Fruit fly (Drosophila melanogaster) whole organism, embryonic: Measurements from ENCODE around the gene PAN3.

Source experiments
- Bdp1 ChIP-seq: fragments of 200-800 bp; sonication (Bioruptor generic); optimal IDR thresholded peaks from 3 replicates; lab custom pipeline; 2016; ENCODE audit warnings: missing biosample characterization, missing genetic modification characterization
- Bgb ChIP-seq: fragments of 200-800 bp; sonication (Bioruptor generic); IDR thresholded peaks from 2 replicates; pipeline ENCODE4 v1.3.6; 2022; ENCODE audit warnings: missing biosample characterization, missing genetic modification characterization; ENCODE audit not compliant: partially characterized antibody
- CG12299 ChIP-seq: fragments of 200-800 bp; sonication (Bioruptor generic); optimal IDR thresholded peaks from 2 replicates; lab custom pipeline; 2018; ENCODE audit warnings: missing biosample characterization, mild to moderate bottlenecking, missing genetic modification characterization
- CG14050 ChIP-seq: fragments of 200-800 bp; sonication (Bioruptor generic); IDR thresholded peaks from 3 replicates; pipeline ENCODE4 v1.3.6; 2022; ENCODE audit warnings: missing biosample characterization, missing genetic modification characterization
- CG14860 ChIP-seq: fragments of 200-800 bp; sonication (Bioruptor generic); IDR thresholded peaks from 3 replicates; pipeline ENCODE4 v1.3.6; 2022; ENCODE audit warnings: missing biosample characterization, missing genetic modification characterization; ENCODE audit not compliant: partially characterized antibody
- CG14965 ChIP-seq: fragments of 200-800 bp; sonication (Bioruptor generic); optimal IDR thresholded peaks from 2 replicates; lab custom pipeline; 2016; ENCODE audit warnings: missing biosample characterization, missing genetic modification characterization, borderline replicate concordance
- CG15601 ChIP-seq: fragments of 200-800 bp; sonication (Bioruptor generic); optimal IDR thresholded peaks from 3 replicates; lab custom pipeline; 2019; ENCODE audit warnings: missing biosample characterization, mild to moderate bottlenecking, missing genetic modification characterization, moderate library complexity
- CG16813 ChIP-seq: fragments of 200-800 bp; sonication (Bioruptor generic); IDR thresholded peaks from 3 replicates; pipeline ENCODE4 v1.3.6; 2022; ENCODE audit warnings: missing biosample characterization, missing genetic modification characterization; ENCODE audit not compliant: partially characterized antibody
- CG2129 ChIP-seq: fragments of 200-800 bp; sonication (Bioruptor generic); IDR thresholded peaks from 2 replicates; pipeline ENCODE4 v1.3.6; 2022; ENCODE audit warnings: missing biosample characterization, missing genetic modification characterization; ENCODE audit not compliant: partially characterized antibody
- CG34224 ChIP-seq: fragments of 200-800 bp; sonication (Bioruptor generic); IDR thresholded peaks from 3 replicates; pipeline ENCODE4 v1.3.6; 2022; ENCODE audit warnings: missing biosample characterization, missing genetic modification characterization; ENCODE audit not compliant: partially characterized antibody
- CG4328 ChIP-seq: fragments of 200-800 bp; sonication (Bioruptor generic); optimal IDR thresholded peaks from 3 replicates; lab custom pipeline; 2017; ENCODE audit warnings: missing biosample characterization, missing genetic modification reagents, missing genetic modification characterization
- CG4424 ChIP-seq: fragments of 200-800 bp; sonication (Bioruptor generic); optimal IDR thresholded peaks from 3 replicates; lab custom pipeline; 2016; ENCODE audit warnings: missing biosample characterization, missing genetic modification characterization
- CG4707 ChIP-seq: fragments of 200-800 bp; sonication (Bioruptor generic); optimal IDR thresholded peaks from 2 replicates; lab custom pipeline; 2018; ENCODE audit warnings: missing biosample characterization, mild to moderate bottlenecking, missing genetic modification characterization, moderate library complexity
- CG6791 ChIP-seq: fragments of 200-800 bp; sonication (Bioruptor generic); IDR thresholded peaks from 3 replicates; pipeline ENCODE4 v1.3.6; 2022; ENCODE audit warnings: missing biosample characterization, missing genetic modification characterization; ENCODE audit not compliant: partially characterized antibody
- CG7963 ChIP-seq: fragments of 200-800 bp; sonication (Bioruptor generic); IDR thresholded peaks from 3 replicates; pipeline ENCODE4 v1.3.6; 2022; ENCODE audit warnings: missing biosample characterization, missing genetic modification characterization; ENCODE audit not compliant: partially characterized antibody
- CkIIα-i1 ChIP-seq: fragments of 200-800 bp; sonication (Bioruptor generic); IDR thresholded peaks from 2 replicates; pipeline ENCODE4 v1.3.6; 2022; ENCODE audit warnings: missing biosample characterization, missing genetic modification characterization
- Dll ChIP-seq: fragments of 200-800 bp; sonication (Bioruptor generic); IDR thresholded peaks from 4 replicates; pipeline ENCODE4 v1.3.6; 2022; ENCODE audit warnings: missing biosample characterization, missing genetic modification characterization; ENCODE audit not compliant: partially characterized antibody
- Nf-YA ChIP-seq: fragments of 200-800 bp; sonication (Bioruptor generic); IDR thresholded peaks from 2 replicates; pipeline ENCODE4 v1.3.6; 2022; ENCODE audit warnings: missing biosample characterization, missing genetic modification characterization
- Oaz ChIP-seq: fragments of 200-800 bp; sonication (Bioruptor generic); IDR thresholded peaks from 2 replicates; pipeline ENCODE4 v1.3.6; 2022; ENCODE audit warnings: missing biosample characterization, missing genetic modification characterization
- Opbp ChIP-seq: fragments of 200-800 bp; sonication (Bioruptor generic); IDR thresholded peaks from 3 replicates; pipeline ENCODE4 v1.3.6; 2022; ENCODE audit warnings: missing biosample characterization, missing genetic modification characterization; ENCODE audit not compliant: partially characterized antibody
- Pdp1 ChIP-seq, 2 experiments: fragments of 200-800 bp; sonication (Bioruptor generic); optimal IDR thresholded peaks; 3 replicates each; lab custom pipeline; 2016; ENCODE audit warnings: missing biosample characterization in 2 of 2, missing genetic modification characterization in 2 of 2, mild to moderate bottlenecking in 1 of 2, moderate library complexity in 1 of 2
- Ptx1 ChIP-seq: fragments of 200-800 bp; sonication (Bioruptor generic); IDR thresholded peaks from 2 replicates; pipeline ENCODE4 v1.3.6; 2022; ENCODE audit warnings: missing biosample characterization, missing genetic modification characterization
- Scr ChIP-seq: fragments of 200-800 bp; sonication (Bioruptor generic); IDR thresholded peaks from 2 replicates; pipeline ENCODE4 v1.3.6; 2022; ENCODE audit warnings: missing biosample characterization, missing genetic modification characterization; ENCODE audit not compliant: partially characterized antibody
- Six4 ChIP-seq: fragments of 200-800 bp; sonication (Bioruptor generic); optimal IDR thresholded peaks from 2 replicates; lab custom pipeline; 2016; ENCODE audit warnings: missing biosample characterization, missing genetic modification characterization
- Sox102F ChIP-seq: fragments of 200-800 bp; sonication (Bioruptor generic); optimal IDR thresholded peaks from 2 replicates; lab custom pipeline; 2018; ENCODE audit warnings: missing biosample characterization, mild to moderate bottlenecking, missing genetic modification characterization, moderate library complexity
- amos ChIP-seq: fragments of 200-800 bp; sonication (Bioruptor generic); IDR thresholded peaks from 2 replicates; pipeline ENCODE4 v1.3.6; 2022; ENCODE audit warnings: missing biosample characterization, missing genetic modification characterization; ENCODE audit not compliant: partially characterized antibody
- ato ChIP-seq: fragments of 200-800 bp; sonication (Bioruptor generic); IDR thresholded peaks from 2 replicates; pipeline ENCODE4 v1.3.6; 2022; ENCODE audit warnings: missing biosample characterization, missing genetic modification characterization; ENCODE audit not compliant: partially characterized antibody
- bbx ChIP-seq: fragments of 200-800 bp; sonication (Bioruptor generic); IDR thresholded peaks from 2 replicates; pipeline ENCODE4 v1.3.6; 2022; ENCODE audit warnings: missing biosample characterization, missing genetic modification characterization; ENCODE audit not compliant: partially characterized antibody
- caup ChIP-seq: fragments of 200-800 bp; sonication (Bioruptor generic); optimal IDR thresholded peaks from 3 replicates; lab custom pipeline; 2017; ENCODE audit warnings: missing biosample characterization, mild to moderate bottlenecking, missing genetic modification characterization, moderate library complexity; ENCODE audit not compliant: severe bottlenecking
- ftz-f1 ChIP-seq: fragments of 200-800 bp; sonication (Bioruptor generic); optimal IDR thresholded peaks from 2 replicates; lab custom pipeline; 2016; ENCODE audit warnings: missing biosample characterization, missing genetic modification characterization
- lab ChIP-seq: fragments of 200-800 bp; sonication (Bioruptor generic); optimal IDR thresholded peaks from 3 replicates; lab custom pipeline; 2017; ENCODE audit warnings: missing biosample characterization, missing genetic modification characterization, mild to moderate bottlenecking, moderate library complexity, missing genetic modification reagents
- lbe ChIP-seq: fragments of 200-800 bp; sonication (Bioruptor generic); optimal IDR thresholded peaks from 2 replicates; lab custom pipeline; 2016; ENCODE audit warnings: missing biosample characterization, mild to moderate bottlenecking, missing genetic modification characterization
- mld ChIP-seq: fragments of 200-800 bp; sonication (Bioruptor generic); IDR thresholded peaks from 3 replicates; pipeline ENCODE4 v1.3.6; 2022; ENCODE audit warnings: missing biosample characterization, missing genetic modification characterization; ENCODE audit not compliant: partially characterized antibody
- sisA ChIP-seq: fragments of 200-800 bp; sonication (Bioruptor generic); IDR thresholded peaks from 2 replicates; pipeline ENCODE4 v1.3.6; 2022; ENCODE audit warnings: missing biosample characterization, missing genetic modification characterization
- slou ChIP-seq: fragments of 200-800 bp; sonication (Bioruptor generic); optimal IDR thresholded peaks from 3 replicates; lab custom pipeline; 2016; ENCODE audit warnings: missing biosample characterization, missing genetic modification characterization
- sqz ChIP-seq: fragments of 200-800 bp; sonication (Bioruptor generic); optimal IDR thresholded peaks from 3 replicates; lab custom pipeline; 2018; ENCODE audit warnings: missing biosample characterization, mild to moderate bottlenecking, missing genetic modification characterization
- sr ChIP-seq: fragments of 200-800 bp; sonication (Bioruptor generic); IDR thresholded peaks from 3 replicates; pipeline ENCODE4 v1.3.6; 2022; ENCODE audit warnings: missing biosample characterization, missing genetic modification characterization
- tna ChIP-seq: fragments of 200-800 bp; sonication (Bioruptor generic); IDR thresholded peaks from 2 replicates; pipeline ENCODE4 v1.3.6; 2022; ENCODE audit warnings: missing biosample characterization, missing genetic modification characterization; ENCODE audit not compliant: partially characterized antibody
- unc-4 ChIP-seq: fragments of 200-800 bp; sonication (Bioruptor generic); IDR thresholded peaks from 2 replicates; pipeline ENCODE4 v1.3.6; 2022; ENCODE audit warnings: missing biosample characterization, missing genetic modification characterization; ENCODE audit not compliant: partially characterized antibody
- vnd ChIP-seq: fragments of 200-800 bp; sonication (Bioruptor generic); IDR thresholded peaks from 3 replicates; pipeline ENCODE4 v1.3.6; 2022; ENCODE audit warnings: missing biosample characterization, missing genetic modification characterization; ENCODE audit not compliant: partially characterized antibody
- vvl ChIP-seq: fragments of 200-800 bp; sonication (Bioruptor generic); IDR thresholded peaks from 2 replicates; pipeline ENCODE4 v1.3.6; 2022; ENCODE audit warnings: missing biosample characterization, missing genetic modification characterization
- zen2 ChIP-seq: fragments of 200-800 bp; sonication (Bioruptor generic); IDR thresholded peaks from 3 replicates; pipeline ENCODE4 v1.3.6; 2022; ENCODE audit warnings: missing biosample characterization, missing genetic modification characterization; ENCODE audit not compliant: partially characterized antibody

The PAN3 gene

DNA sequence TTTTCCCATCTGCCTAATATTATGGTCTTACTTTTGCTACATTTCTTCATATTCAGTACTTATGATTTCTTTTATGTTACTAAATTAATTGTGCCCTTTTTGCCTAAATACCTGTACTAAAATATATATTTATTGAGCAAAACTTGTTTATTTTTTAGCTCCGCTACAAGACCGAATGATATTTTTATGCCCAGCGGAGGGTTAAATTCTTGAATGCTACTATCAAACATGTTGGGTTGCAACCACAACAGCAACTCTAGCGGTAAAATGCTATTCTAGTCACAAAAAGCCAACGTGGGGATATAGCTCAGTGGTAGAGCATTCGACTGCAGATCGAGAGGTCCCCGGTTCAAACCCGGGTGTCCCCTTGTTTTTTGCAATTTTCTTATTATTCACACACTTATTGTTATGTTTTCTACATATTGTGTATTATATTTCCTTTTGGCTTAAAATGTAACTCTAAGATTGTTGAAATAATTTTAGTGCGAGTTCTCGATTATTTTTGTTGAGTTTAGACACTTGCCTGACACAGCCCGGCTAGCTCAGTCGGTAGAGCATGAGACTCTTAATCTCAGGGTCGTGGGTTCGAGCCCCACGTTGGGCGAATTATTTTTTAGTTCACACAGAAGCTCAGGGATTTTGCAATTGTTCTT, 25.3 kb downstream of the PAN3 start (continued):
- TF ChIP-seq sisA (GFP tag; lab: Robert Waterston, UW): no peak
- TF ChIP-seq Nf-YA (GFP tag; lab: Robert Waterston, UW): no peak
- no peak for TF ChIP-seq CG14965 (GFP tag; lab: Kevin White, UChicago)
- TF ChIP-seq Dll (GFP tag; lab: Robert Waterston, UW): peak; percentile 60
- no peak for TF ChIP-seq lbe (GFP tag; lab: Kevin White, UChicago)
- TF ChIP-seq CG2129 (GFP tag; lab: Robert Waterston, UW): peak; percentile 38; the same call in 1 of the 2 replicates
- TF ChIP-seq CG4328: peak; percentile 8
- TF ChIP-seq Opbp: peak; percentile 95
- 0 out of 2 replicates have a peak, but pooled peaks have one; percentile 17 for TF ChIP-seq Ptx1
- no peak for TF ChIP-seq CG12299
- no peak for TF ChIP-seq Six4 (GFP tag; lab: Kevin White, UChicago)

- TF ChIP-seq sqz (peak; percentile 30), CG6791 (GFP tag; lab: Robert Waterston, UW) (peak; percentile 75), zen2 (GFP tag; lab: Robert Waterston, UW) (peak; percentile 62; the same call in 2 of the 3 replicates), CG14860 (GFP tag; lab: Robert Waterston, UW) (peak; percentile 54; the same call in 2 of the 3 replicates), bbx (GFP tag; lab: Robert Waterston, UW) (peak; percentile 52), sr (GFP tag; lab: Robert Waterston, UW) (peak; percentile 57; the same call in 1 of the 3 replicates), Opbp (peak; percentile 46; the same call in 2 of the 3 replicates), CG4707 (GFP tag; lab: Kevin White, UChicago) (no peak), CG7963 (peak; percentile 67; the same call in 2 of the 3 replicates), unc-4 (GFP tag; lab: Robert Waterston, UW) (0 out of 2 replicates have a peak, but pooled peaks have one; percentile 18), ato (peak; percentile 41), Oaz (GFP tag; lab: Robert Waterston, UW) (no peak), slou (GFP tag; lab: Kevin White, UChicago) (no peak), ftz-f1 (GFP tag; lab: Kevin White, UChicago) (no peak), vvl (peak; percentile 13; the same call in 1 of the 2 replicates), tna (peak; percentile 61; the same call in 1 of the 2 replicates), Bdp1 (GFP tag; lab: Kevin White, UChicago) (peak; percentile 97), Bgb (GFP tag; lab: Robert Waterston, UW) (peak; percentile 60), amos (GFP tag; lab: Robert Waterston, UW) (peak; percentile 71; the same call in 1 of the 2 replicates), CG14050 (GFP tag; lab: Robert Waterston, UW) (no peak), CG15601 (no peak), vnd (peak; percentile 44; the same call in 1 of the 3 replicates), Pdp1 (GFP tag; optimal IDR thresholded peaks at IDR 0.05; lab: Kevin White, UChicago) (peak in 1 of 2 experiments; percentile 68), mld (GFP tag; lab: Robert Waterston, UW) (peak; percentile 69; the same call in 2 of the 3 replicates), CG2129 (GFP tag; lab: Robert Waterston, UW) (no peak), CG34224 (GFP tag; lab: Robert Waterston, UW) (peak; percentile 12; the same call in 1 of the 3 replicates), Sox102F (GFP tag; lab: Kevin White, UChicago) (no peak), lab (GFP tag; lab: Kevin White, UChicago) (no peak), CG16813 (peak; percentile 73), CkIIα-i1 (GFP tag; lab: Robert Waterston, UW) (no peak), Scr (GFP tag; lab: Robert Waterston, UW) (peak; percentile 45), caup (GFP tag; lab: Kevin White, UChicago) (no peak), CG4424 (GFP tag; lab: Kevin White, UChicago) (no peak)
Observed at dm6 chr3L:3096726-3097597, 26.0 kb downstream of the PAN3 start.
